Fruit fly (Drosophila melanogaster) whole organism, embryonic: ENCODE measurements around the gene bun.

Experiments
- B-H1 ChIP-seq: fragments of 200-800 bp; sonication (Bioruptor generic); IDR thresholded peaks from 3 replicates; pipeline ENCODE4 v1.3.6; 2022; ENCODE audit warnings: missing biosample characterization, missing genetic modification characterization
- BtbVII ChIP-seq: fragments of 200-800 bp; sonication (Bioruptor generic); optimal IDR thresholded peaks from 3 replicates; lab custom pipeline; 2017; ENCODE audit warnings: missing biosample characterization, mild to moderate bottlenecking, missing genetic modification characterization
- CG10209 ChIP-seq: fragments of 200-800 bp; sonication (Bioruptor generic); optimal IDR thresholded peaks from 3 replicates; lab custom pipeline; 2017; ENCODE audit warnings: missing biosample characterization, mild to moderate bottlenecking, missing genetic modification characterization, missing genetic modification reagents
- CG1024 ChIP-seq: fragments of 200-800 bp; sonication (Bioruptor generic); IDR thresholded peaks from 2 replicates; pipeline ENCODE4 v1.3.6; 2022; ENCODE audit warnings: missing biosample characterization, missing genetic modification characterization
- CG10543 ChIP-seq: fragments of 200-800 bp; sonication (Bioruptor generic); optimal IDR thresholded peaks from 3 replicates; lab custom pipeline; 2017; ENCODE audit warnings: missing biosample characterization, mild to moderate bottlenecking, missing genetic modification characterization, moderate library complexity
- CG10565 ChIP-seq: fragments of 200-800 bp; sonication (Bioruptor generic); optimal IDR thresholded peaks from 3 replicates; lab custom pipeline; 2016; ENCODE audit warnings: missing biosample characterization, mild to moderate bottlenecking, missing genetic modification characterization
- CG12942 ChIP-seq: fragments of 200-800 bp; sonication (Bioruptor generic); optimal IDR thresholded peaks from 3 replicates; lab custom pipeline; 2016; ENCODE audit warnings: missing biosample characterization, missing genetic modification characterization
- CG13296 ChIP-seq: fragments of 200-800 bp; sonication (Bioruptor generic); optimal IDR thresholded peaks from 3 replicates; lab custom pipeline; 2018; ENCODE audit warnings: missing biosample characterization, mild to moderate bottlenecking, missing genetic modification characterization
- CG15011 ChIP-seq: fragments of 200-800 bp; sonication (Bioruptor generic); optimal IDR thresholded peaks from 3 replicates; lab custom pipeline; 2018; ENCODE audit warnings: missing biosample characterization, mild to moderate bottlenecking, missing genetic modification characterization
- CG15269 ChIP-seq: fragments of 200-800 bp; sonication (Bioruptor generic); optimal IDR thresholded peaks from 2 replicates; lab custom pipeline; 2018; ENCODE audit warnings: missing biosample characterization, mild to moderate bottlenecking, missing genetic modification characterization, moderate library complexity
- CG16779 ChIP-seq: fragments of 200-800 bp; sonication (Bioruptor generic); IDR thresholded peaks from 2 replicates; pipeline ENCODE4 v1.3.6; 2022; ENCODE audit warnings: missing biosample characterization, missing genetic modification characterization
- CG6791 ChIP-seq: fragments of 200-800 bp; sonication (Bioruptor generic); IDR thresholded peaks from 3 replicates; pipeline ENCODE4 v1.3.6; 2022; ENCODE audit warnings: missing biosample characterization, missing genetic modification characterization; ENCODE audit not compliant: partially characterized antibody
- CG7271 ChIP-seq: fragments of 200-800 bp; sonication (Bioruptor generic); optimal IDR thresholded peaks from 2 replicates; lab custom pipeline; 2018; ENCODE audit warnings: missing biosample characterization, mild to moderate bottlenecking, missing genetic modification characterization, moderate library complexity
- CG8290 ChIP-seq, 3 experiments: fragments of 200-800 bp; sonication (Bioruptor generic); optimal IDR thresholded peaks; 2 replicates each; lab custom pipeline; 2016 to 2019; ENCODE audit warnings: missing biosample characterization in 3 of 3, missing genetic modification characterization in 3 of 3, mild to moderate bottlenecking in 2 of 3, moderate library complexity in 1 of 3
- CG9876 ChIP-seq: fragments of 200-800 bp; sonication (Bioruptor generic); optimal IDR thresholded peaks from 2 replicates; lab custom pipeline; 2016; ENCODE audit warnings: missing biosample characterization, missing genetic modification characterization
- CHES-1-like ChIP-seq: fragments of 200-800 bp; sonication (Bioruptor generic); optimal IDR thresholded peaks from 2 replicates; lab custom pipeline; 2016; ENCODE audit warnings: missing biosample characterization, missing genetic modification characterization
- Camta ChIP-seq: fragments of 200-800 bp; sonication (Bioruptor generic); optimal IDR thresholded peaks from 2 replicates; lab custom pipeline; 2016; ENCODE audit warnings: missing biosample characterization, missing genetic modification characterization
- Chrac-16 ChIP-seq: fragments of 200-800 bp; sonication (Bioruptor generic); optimal IDR thresholded peaks from 3 replicates; lab custom pipeline; 2016; ENCODE audit warnings: missing biosample characterization, missing genetic modification characterization
- Dref ChIP-seq: fragments of 200-800 bp; sonication (Bioruptor generic); IDR thresholded peaks from 2 replicates; pipeline ENCODE4 v1.3.6; 2022; ENCODE audit warnings: missing biosample characterization, missing genetic modification characterization
- Elba2 ChIP-seq: fragments of 200-800 bp; sonication (Bioruptor generic); optimal IDR thresholded peaks from 3 replicates; lab custom pipeline; 2016; ENCODE audit warnings: missing biosample characterization, missing genetic modification characterization
- Fer1 ChIP-seq: fragments of 200-800 bp; sonication (Bioruptor generic); optimal IDR thresholded peaks from 2 replicates; lab custom pipeline; 2017; ENCODE audit warnings: missing biosample characterization, mild to moderate bottlenecking, missing genetic modification characterization
- Fer2 ChIP-seq: fragments of 200-800 bp; sonication (Bioruptor generic); optimal IDR thresholded peaks from 2 replicates; lab custom pipeline; 2018; ENCODE audit warnings: missing biosample characterization, mild to moderate bottlenecking, missing genetic modification characterization, moderate library complexity
- HmgZ ChIP-seq: fragments of 200-800 bp; sonication (Bioruptor generic); optimal IDR thresholded peaks from 2 replicates; lab custom pipeline; 2018; ENCODE audit warnings: missing biosample characterization, mild to moderate bottlenecking, missing genetic modification characterization
- NFAT ChIP-seq: fragments of 200-800 bp; sonication (Bioruptor generic); IDR thresholded peaks from 2 replicates; pipeline ENCODE4 v1.3.6; 2022; ENCODE audit warnings: missing biosample characterization, missing genetic modification characterization
- Nf-YB ChIP-seq: fragments of 200-800 bp; sonication (Bioruptor generic); optimal IDR thresholded peaks from 3 replicates; lab custom pipeline; 2019; ENCODE audit warnings: missing biosample characterization, mild to moderate bottlenecking, missing genetic modification characterization, moderate library complexity
- Opbp ChIP-seq: fragments of 200-800 bp; sonication (Bioruptor generic); IDR thresholded peaks from 3 replicates; pipeline ENCODE4 v1.3.6; 2022; ENCODE audit warnings: missing biosample characterization, missing genetic modification characterization; ENCODE audit not compliant: partially characterized antibody
- Sin3A ChIP-seq: fragments of >200 bp; optimal IDR thresholded peaks from 2 replicates; lab custom pipeline; 2018
- Taf1 ChIP-seq: fragments of 200-800 bp; sonication (Bioruptor generic); IDR thresholded peaks from 2 replicates; pipeline ENCODE4 v1.3.6; 2022; ENCODE audit warnings: missing biosample characterization, missing genetic modification characterization
- Tbp ChIP-seq: fragments of >200 bp; optimal IDR thresholded peaks from 2 replicates; lab custom pipeline; 2018; ENCODE audit warnings: missing biosample characterization, missing genetic modification characterization
- Trl ChIP-seq, 3 experiments: fragments of >200 bp in 2 of 3; fragments of 200-800 bp in 1 of 3; sonication (Bioruptor generic) in 1 of 3; optimal IDR thresholded peaks; 2 replicates in 1 of 3; 3 replicates in 2 of 3; lab custom pipeline; 2016 to 2017; ENCODE audit warnings: missing biosample characterization in 1 of 3, missing genetic modification characterization in 1 of 3
- al ChIP-seq: fragments of 200-800 bp; sonication (Bioruptor generic); IDR thresholded peaks from 2 replicates; pipeline ENCODE4 v1.3.6; 2022; ENCODE audit warnings: missing biosample characterization, missing genetic modification characterization
- cad ChIP-seq: fragments of >200 bp; optimal IDR thresholded peaks from 2 replicates; lab custom pipeline; 2017; ENCODE audit warnings: missing biosample characterization, missing genetic modification characterization
- chinmo ChIP-seq: fragments of 200-800 bp; sonication (Bioruptor generic); IDR thresholded peaks from 4 replicates; pipeline ENCODE4 v1.3.6; 2022; ENCODE audit warnings: missing biosample characterization, missing genetic modification characterization; ENCODE audit not compliant: partially characterized antibody
- da ChIP-seq: fragments of 200-800 bp; sonication (Bioruptor generic); optimal IDR thresholded peaks from 2 replicates; lab custom pipeline; 2016; ENCODE audit warnings: missing biosample characterization, missing genetic modification characterization
- eve ChIP-seq, 2 experiments: fragments of >200 bp; optimal IDR thresholded peaks; 2 replicates each; lab custom pipeline; 2017; ENCODE audit warnings: missing biosample characterization in 2 of 2, missing genetic modification characterization in 2 of 2
- exex ChIP-seq: fragments of 200-800 bp; sonication (Bioruptor generic); optimal IDR thresholded peaks from 4 replicates; lab custom pipeline; 2018; ENCODE audit warnings: missing biosample characterization, mild to moderate bottlenecking, missing genetic modification characterization, moderate library complexity
- hbn ChIP-seq: fragments of 200-800 bp; sonication (Bioruptor generic); IDR thresholded peaks from 2 replicates; pipeline ENCODE4 v1.3.6; 2022; ENCODE audit warnings: missing biosample characterization, missing genetic modification characterization; ENCODE audit not compliant: partially characterized antibody
- insv ChIP-seq, 2 experiments: fragments of 200-800 bp; sonication (Bioruptor generic); optimal IDR thresholded peaks; 3 replicates each; lab custom pipeline; 2016 to 2018; ENCODE audit warnings: missing biosample characterization in 2 of 2, missing genetic modification characterization in 2 of 2
- inv ChIP-seq: fragments of 200-800 bp; sonication (Bioruptor generic); IDR thresholded peaks from 2 replicates; pipeline ENCODE4 v1.3.6; 2022; ENCODE audit warnings: missing biosample characterization, missing genetic modification characterization; ENCODE audit not compliant: partially characterized antibody
- kay ChIP-seq: fragments of 200-800 bp; sonication (Bioruptor generic); optimal IDR thresholded peaks from 2 replicates; lab custom pipeline; 2016; ENCODE audit warnings: missing biosample characterization, missing genetic modification characterization
- ken ChIP-seq: fragments of 200-800 bp; sonication (Bioruptor generic); IDR thresholded peaks from 3 replicates; pipeline ENCODE4 v1.3.6; 2022; ENCODE audit warnings: missing biosample characterization, missing genetic modification characterization
- lbe ChIP-seq: fragments of 200-800 bp; sonication (Bioruptor generic); optimal IDR thresholded peaks from 2 replicates; lab custom pipeline; 2016; ENCODE audit warnings: missing biosample characterization, mild to moderate bottlenecking, missing genetic modification characterization
- mld ChIP-seq: fragments of 200-800 bp; sonication (Bioruptor generic); IDR thresholded peaks from 3 replicates; pipeline ENCODE4 v1.3.6; 2022; ENCODE audit warnings: missing biosample characterization, missing genetic modification characterization; ENCODE audit not compliant: partially characterized antibody
- tin ChIP-seq: fragments of 200-800 bp; sonication (Bioruptor generic); optimal IDR thresholded peaks from 3 replicates; lab custom pipeline; 2016; ENCODE audit warnings: missing biosample characterization, missing genetic modification characterization
- toy ChIP-seq: fragments of 200-800 bp; sonication (Bioruptor generic); IDR thresholded peaks from 2 replicates; pipeline ENCODE4 v1.3.6; 2022; ENCODE audit warnings: missing biosample characterization, missing genetic modification characterization
- tx ChIP-seq: fragments of 200-800 bp; sonication (Bioruptor generic); optimal IDR thresholded peaks from 2 replicates; lab custom pipeline; 2016; ENCODE audit warnings: missing biosample characterization, missing genetic modification characterization
- zfh2 ChIP-seq: fragments of 200-800 bp; sonication (Bioruptor generic); optimal IDR thresholded peaks from 2 replicates; lab custom pipeline; 2016; ENCODE audit warnings: missing biosample characterization, missing genetic modification characterization

Gene bun

dm6 chr2L:12460767-12461739, 85.4 kb downstream of the bun start (continued):
- TF ChIP-seq hbn (GFP tag; lab: Robert Waterston, UW), result peak; percentile 37; the same call in 1 of the 2 replicates
- no peak for TF ChIP-seq CHES-1-like (GFP tag; lab: Kevin White, UChicago)
- no peak for TF ChIP-seq tx (GFP tag; lab: Kevin White, UChicago)
- TF ChIP-seq insv (GFP tag; optimal IDR thresholded peaks at IDR 0.05; lab: Kevin White, UChicago), result peak in 1 of 2 experiments; percentile 68
- TF ChIP-seq inv, result peak; percentile 33; the same call in 1 of the 2 replicates
- peak; percentile 93; the same call in 2 of the 4 replicates for TF ChIP-seq chinmo (GFP tag; lab: Robert Waterston, UW)
- peak; percentile 51 for TF ChIP-seq exex (tag; lab: Kevin White, UChicago)
- TF ChIP-seq Camta (GFP tag; lab: Kevin White, UChicago), result no peak
- TF ChIP-seq ken (GFP tag; lab: Robert Waterston, UW), result no peak
- TF ChIP-seq CG15269, result peak; percentile 56
- no peak; the same call in 2 of the 3 replicates for TF ChIP-seq B-H1
- TF ChIP-seq CG8290 (GFP tag; optimal IDR thresholded peaks at IDR 0.05; lab: Kevin White, UChicago), result no peak
- TF ChIP-seq CG8290 (tag; optimal IDR thresholded peaks at IDR 0.05; lab: Kevin White, UChicago), result peak; percentile 56 to 88
- TF ChIP-seq CG1024 (GFP tag; lab: Robert Waterston, UW), result peak; percentile 38; the same call in 1 of the 2 replicates
- no peak for TF ChIP-seq cad (GFP tag; lab: Kevin White, UChicago)
- peak; percentile 99 for TF ChIP-seq Trl (optimal IDR thresholded peaks at IDR 0.05; lab: Kevin White, UChicago)
- TF ChIP-seq Trl (GFP tag; optimal IDR thresholded peaks at IDR 0.05; lab: Kevin White, UChicago), result peak; percentile 70
- TF ChIP-seq CG16779, result no peak
- TF ChIP-seq Taf1 (GFP tag; lab: Robert Waterston, UW), result no peak
- TF ChIP-seq mld (GFP tag; lab: Robert Waterston, UW), result no peak
- peak; percentile 77 for TF ChIP-seq CG15011
- TF ChIP-seq Tbp (GFP tag; lab: Kevin White, UChicago), result peak; percentile 60
- TF ChIP-seq CG10209 (GFP tag; lab: Kevin White, UChicago), result peak; percentile 63
- TF ChIP-seq tin (GFP tag; lab: Kevin White, UChicago), result no peak
- peak; percentile 91 for TF ChIP-seq Fer1
- peak; percentile 51 for TF ChIP-seq Fer2 (tag; lab: Kevin White, UChicago)
- peak; percentile 64 for TF ChIP-seq CG7271
- TF ChIP-seq Dref (GFP tag; lab: Robert Waterston, UW), result no peak
- TF ChIP-seq Chrac-16 (GFP tag; lab: Kevin White, UChicago), result no peak
- TF ChIP-seq CG6791 (GFP tag; lab: Robert Waterston, UW), result no peak
- TF ChIP-seq zfh2 (GFP tag; lab: Kevin White, UChicago), result no peak
- peak; percentile 88 for TF ChIP-seq BtbVII (GFP tag; lab: Kevin White, UChicago)
- TF ChIP-seq Nf-YB, result peak; percentile 31
- peak; percentile 97 for TF ChIP-seq CG10543 (GFP tag; lab: Kevin White, UChicago)
- 0 out of 2 replicates have a peak, but pooled peaks have one; percentile 6 for TF ChIP-seq toy
- no peak for TF ChIP-seq CG9876 (GFP tag; lab: Kevin White, UChicago)
- TF ChIP-seq NFAT (GFP tag; lab: Robert Waterston, UW), result peak; percentile 50; the same call in 1 of the 2 replicates
- peak; percentile 81 for TF ChIP-seq lbe (GFP tag; lab: Kevin White, UChicago)
- no peak for TF ChIP-seq CG10565 (GFP tag; lab: Kevin White, UChicago)
- TF ChIP-seq Sin3A, result no peak
- no peak for TF ChIP-seq al
- no peak for TF ChIP-seq da (GFP tag; lab: Kevin White, UChicago)
- TF ChIP-seq CG12942 (GFP tag; lab: Kevin White, UChicago), result no peak
- peak in 1 of 2 experiments; percentile 51 for TF ChIP-seq eve (GFP tag; optimal IDR thresholded peaks at IDR 0.05; lab: Kevin White, UChicago)
- TF ChIP-seq Elba2 (GFP tag; lab: Kevin White, UChicago), result no peak
- peak; percentile 89 for TF ChIP-seq CG13296 (GFP tag; lab: Kevin White, UChicago)
- TF ChIP-seq HmgZ (tag; lab: Kevin White, UChicago), result peak; percentile 78
- TF ChIP-seq kay (GFP tag; lab: Kevin White, UChicago), result peak; percentile 36
- TF ChIP-seq Opbp (GFP tag; lab: Robert Waterston, UW), result 0 out of 3 replicates have a peak, but pooled peaks have one; percentile 22
